Fruit fly (Drosophila melanogaster) whole organism, embryonic: Measurements from ENCODE around the gene Cdc7.

Source experiments
- Adf1 ChIP-seq: fragments of 200-800 bp; sonication (Bioruptor generic); IDR thresholded peaks from 2 replicates; pipeline ENCODE4 v1.3.6; 2022; ENCODE audit warnings: missing biosample characterization, missing genetic modification characterization
- B-H2 ChIP-seq: fragments of 200-800 bp; sonication (Bioruptor generic); optimal IDR thresholded peaks from 2 replicates; lab custom pipeline; 2018; ENCODE audit warnings: missing biosample characterization, mild to moderate bottlenecking, missing genetic modification characterization
- Bgb ChIP-seq: fragments of 200-800 bp; sonication (Bioruptor generic); IDR thresholded peaks from 2 replicates; pipeline ENCODE4 v1.3.6; 2022; ENCODE audit warnings: missing biosample characterization, missing genetic modification characterization; ENCODE audit not compliant: partially characterized antibody
- CG11247 ChIP-seq: fragments of 200-800 bp; sonication (Bioruptor generic); IDR thresholded peaks from 2 replicates; pipeline ENCODE4 v1.3.6; 2022; ENCODE audit warnings: missing biosample characterization, missing genetic modification characterization
- CG13296 ChIP-seq: fragments of 200-800 bp; sonication (Bioruptor generic); optimal IDR thresholded peaks from 3 replicates; lab custom pipeline; 2018; ENCODE audit warnings: missing biosample characterization, mild to moderate bottlenecking, missing genetic modification characterization
- CG13775 ChIP-seq: fragments of 200-800 bp; sonication (Bioruptor generic); optimal IDR thresholded peaks from 3 replicates; lab custom pipeline; 2017; ENCODE audit warnings: missing biosample characterization, mild to moderate bottlenecking, missing genetic modification characterization
- CG14860 ChIP-seq: fragments of 200-800 bp; sonication (Bioruptor generic); IDR thresholded peaks from 3 replicates; pipeline ENCODE4 v1.3.6; 2022; ENCODE audit warnings: missing biosample characterization, missing genetic modification characterization; ENCODE audit not compliant: partially characterized antibody
- CG15073 ChIP-seq: fragments of 200-800 bp; sonication (Bioruptor generic); optimal IDR thresholded peaks from 2 replicates; lab custom pipeline; 2016; ENCODE audit warnings: missing biosample characterization, missing genetic modification characterization
- CG15269 ChIP-seq: fragments of 200-800 bp; sonication (Bioruptor generic); optimal IDR thresholded peaks from 2 replicates; lab custom pipeline; 2018; ENCODE audit warnings: missing biosample characterization, mild to moderate bottlenecking, missing genetic modification characterization, moderate library complexity
- CG1647 ChIP-seq: fragments of 200-800 bp; sonication (Bioruptor generic); optimal IDR thresholded peaks from 3 replicates; lab custom pipeline; 2016; ENCODE audit warnings: missing biosample characterization, missing genetic modification characterization
- CG16863 ChIP-seq: fragments of 200-800 bp; sonication (Bioruptor generic); optimal IDR thresholded peaks from 3 replicates; lab custom pipeline; 2016; ENCODE audit warnings: missing biosample characterization, missing genetic modification characterization
- CG1792 ChIP-seq: fragments of 200-800 bp; sonication (Bioruptor generic); optimal IDR thresholded peaks from 2 replicates; lab custom pipeline; 2016; ENCODE audit warnings: missing biosample characterization, missing genetic modification characterization
- CG1832 ChIP-seq: fragments of 200-800 bp; sonication (Bioruptor generic); optimal IDR thresholded peaks from 2 replicates; lab custom pipeline; 2017; ENCODE audit warnings: missing biosample characterization, mild to moderate bottlenecking, missing genetic modification characterization, inconsistent platforms
- CG18476 ChIP-seq: fragments of 200-800 bp; sonication (Bioruptor generic); optimal IDR thresholded peaks from 2 replicates; lab custom pipeline; 2016; ENCODE audit warnings: missing biosample characterization, mild to moderate bottlenecking, missing genetic modification characterization
- CG2712 ChIP-seq: fragments of 200-800 bp; optimal IDR thresholded peaks from 3 replicates; lab custom pipeline; 2019; ENCODE audit warnings: missing biosample characterization, mild to moderate bottlenecking, missing genetic modification characterization, moderate library complexity
- CG3838 ChIP-seq: fragments of 200-800 bp; sonication (Bioruptor generic); optimal IDR thresholded peaks from 3 replicates; lab custom pipeline; 2016; ENCODE audit warnings: missing biosample characterization, missing genetic modification characterization
- CG5180 ChIP-seq: fragments of 200-800 bp; sonication (Bioruptor generic); optimal IDR thresholded peaks from 3 replicates; lab custom pipeline; 2017; ENCODE audit warnings: missing biosample characterization, missing genetic modification characterization, mild to moderate bottlenecking, moderate library complexity, missing genetic modification reagents
- CG6272 ChIP-seq: fragments of 200-800 bp; sonication (Bioruptor generic); IDR thresholded peaks from 2 replicates; pipeline ENCODE4 v1.3.6; 2022; ENCODE audit warnings: missing biosample characterization, missing genetic modification characterization
- CG8290 ChIP-seq, 3 experiments: fragments of 200-800 bp; sonication (Bioruptor generic); optimal IDR thresholded peaks; 2 replicates each; lab custom pipeline; 2016 to 2019; ENCODE audit warnings: missing biosample characterization in 3 of 3, missing genetic modification characterization in 3 of 3, mild to moderate bottlenecking in 2 of 3, moderate library complexity in 1 of 3
- CG9609 ChIP-seq: fragments of 200-800 bp; sonication (Bioruptor generic); optimal IDR thresholded peaks from 3 replicates; lab custom pipeline; 2016; ENCODE audit warnings: missing biosample characterization, missing genetic modification characterization
- CkIIα-i1 ChIP-seq: fragments of 200-800 bp; sonication (Bioruptor generic); IDR thresholded peaks from 2 replicates; pipeline ENCODE4 v1.3.6; 2022; ENCODE audit warnings: missing biosample characterization, missing genetic modification characterization
- Dp ChIP-seq: fragments of 200-800 bp; sonication (Bioruptor generic); optimal IDR thresholded peaks from 2 replicates; lab custom pipeline; 2018; ENCODE audit warnings: missing biosample characterization, mild to moderate bottlenecking, missing genetic modification characterization, moderate library complexity
- Ets97D ChIP-seq: fragments of 200-800 bp; sonication (Bioruptor generic); optimal IDR thresholded peaks from 3 replicates; lab custom pipeline; 2016; ENCODE audit warnings: missing biosample characterization, missing genetic modification characterization
- GATAe ChIP-seq: fragments of 200-800 bp; sonication (Bioruptor generic); conservative IDR thresholded peaks from 2 replicates; pipeline ENCODE4 v1.3.6; 2022; ENCODE audit warnings: missing biosample characterization, missing genetic modification characterization
- H2.0 ChIP-seq: fragments of 200-800 bp; sonication (Bioruptor generic); IDR thresholded peaks from 2 replicates; pipeline ENCODE4 v1.3.6; 2022; ENCODE audit warnings: missing biosample characterization, missing genetic modification characterization
- HLH3B ChIP-seq: fragments of 200-800 bp; sonication (Bioruptor generic); IDR thresholded peaks from 2 replicates; pipeline ENCODE4 v1.3.6; 2022; ENCODE audit warnings: missing biosample characterization, missing genetic modification characterization
- Hmr ChIP-seq: fragments of 200-800 bp; sonication (Bioruptor generic); optimal IDR thresholded peaks from 3 replicates; lab custom pipeline; 2017; ENCODE audit warnings: mild to moderate bottlenecking, missing biosample characterization, missing genetic modification reagents, missing genetic modification characterization
- Hmx ChIP-seq: fragments of 200-800 bp; sonication (Bioruptor generic); optimal IDR thresholded peaks from 2 replicates; lab custom pipeline; 2016; ENCODE audit warnings: missing biosample characterization, missing genetic modification characterization
- Max ChIP-seq: fragments of 200-800 bp; sonication (Bioruptor generic); optimal IDR thresholded peaks from 2 replicates; lab custom pipeline; 2016; ENCODE audit warnings: missing biosample characterization, mild to moderate bottlenecking, missing genetic modification characterization
- Myb ChIP-seq: fragments of 200-800 bp; sonication (Bioruptor generic); optimal IDR thresholded peaks from 2 replicates; lab custom pipeline; 2016; ENCODE audit warnings: missing biosample characterization, missing genetic modification characterization
- Oaz ChIP-seq: fragments of 200-800 bp; sonication (Bioruptor generic); IDR thresholded peaks from 2 replicates; pipeline ENCODE4 v1.3.6; 2022; ENCODE audit warnings: missing biosample characterization, missing genetic modification characterization
- Oli ChIP-seq: fragments of 200-800 bp; sonication (Bioruptor generic); optimal IDR thresholded peaks from 2 replicates; lab custom pipeline; 2018; ENCODE audit warnings: missing biosample characterization, mild to moderate bottlenecking, missing genetic modification characterization, moderate library complexity
- Opbp ChIP-seq: fragments of 200-800 bp; sonication (Bioruptor generic); IDR thresholded peaks from 3 replicates; pipeline ENCODE4 v1.3.6; 2022; ENCODE audit warnings: missing biosample characterization, missing genetic modification characterization; ENCODE audit not compliant: partially characterized antibody
- Scr ChIP-seq: fragments of 200-800 bp; sonication (Bioruptor generic); IDR thresholded peaks from 2 replicates; pipeline ENCODE4 v1.3.6; 2022; ENCODE audit warnings: missing biosample characterization, missing genetic modification characterization; ENCODE audit not compliant: partially characterized antibody
- Sry-β ChIP-seq: fragments of 200-800 bp; sonication (Bioruptor generic); optimal IDR thresholded peaks from 2 replicates; lab custom pipeline; 2018; ENCODE audit warnings: missing biosample characterization, mild to moderate bottlenecking, missing genetic modification characterization, moderate library complexity
- Sry-δ ChIP-seq: fragments of 200-800 bp; sonication (Bioruptor generic); optimal IDR thresholded peaks from 2 replicates; lab custom pipeline; 2016; ENCODE audit warnings: missing biosample characterization, missing genetic modification characterization
- al ChIP-seq: fragments of 200-800 bp; sonication (Bioruptor generic); IDR thresholded peaks from 2 replicates; pipeline ENCODE4 v1.3.6; 2022; ENCODE audit warnings: missing biosample characterization, missing genetic modification characterization
- bbx ChIP-seq: fragments of 200-800 bp; sonication (Bioruptor generic); IDR thresholded peaks from 2 replicates; pipeline ENCODE4 v1.3.6; 2022; ENCODE audit warnings: missing biosample characterization, missing genetic modification characterization; ENCODE audit not compliant: partially characterized antibody
- cato ChIP-seq: fragments of 200-800 bp; sonication (Bioruptor generic); optimal IDR thresholded peaks from 2 replicates; lab custom pipeline; 2016; ENCODE audit warnings: missing biosample characterization, missing genetic modification characterization, borderline replicate concordance
- crc ChIP-seq: fragments of 200-800 bp; sonication (Bioruptor generic); optimal IDR thresholded peaks from 2 replicates; lab custom pipeline; 2016; ENCODE audit warnings: missing biosample characterization, missing genetic modification characterization
- dati ChIP-seq: fragments of 200-800 bp; sonication (Bioruptor generic); IDR thresholded peaks from 2 replicates; pipeline ENCODE4 v1.3.6; 2022; ENCODE audit warnings: missing biosample characterization, missing genetic modification characterization
- gcm ChIP-seq: fragments of 200-800 bp; sonication (Bioruptor generic); optimal IDR thresholded peaks from 2 replicates; lab custom pipeline; 2019; ENCODE audit warnings: missing biosample characterization, mild to moderate bottlenecking, missing genetic modification characterization, moderate library complexity
- grau ChIP-seq: fragments of 200-800 bp; optimal IDR thresholded peaks from 3 replicates; lab custom pipeline; 2019; ENCODE audit warnings: missing biosample characterization, mild to moderate bottlenecking, missing genetic modification characterization, moderate library complexity
- pnt ChIP-seq: fragments of 200-800 bp; sonication (Bioruptor generic); optimal IDR thresholded peaks from 3 replicates; lab custom pipeline; 2016; ENCODE audit warnings: missing biosample characterization, missing genetic modification characterization
- sisA ChIP-seq: fragments of 200-800 bp; sonication (Bioruptor generic); IDR thresholded peaks from 2 replicates; pipeline ENCODE4 v1.3.6; 2022; ENCODE audit warnings: missing biosample characterization, missing genetic modification characterization
- tin ChIP-seq: fragments of 200-800 bp; sonication (Bioruptor generic); optimal IDR thresholded peaks from 3 replicates; lab custom pipeline; 2016; ENCODE audit warnings: missing biosample characterization, missing genetic modification characterization
- tna ChIP-seq: fragments of 200-800 bp; sonication (Bioruptor generic); IDR thresholded peaks from 2 replicates; pipeline ENCODE4 v1.3.6; 2022; ENCODE audit warnings: missing biosample characterization, missing genetic modification characterization; ENCODE audit not compliant: partially characterized antibody
- usp ChIP-seq: fragments of >200 bp; optimal IDR thresholded peaks from 2 replicates; lab custom pipeline; 2017; ENCODE audit warnings: missing biosample characterization, missing genetic modification characterization
- vnd ChIP-seq: fragments of 200-800 bp; sonication (Bioruptor generic); IDR thresholded peaks from 3 replicates; pipeline ENCODE4 v1.3.6; 2022; ENCODE audit warnings: missing biosample characterization, missing genetic modification characterization; ENCODE audit not compliant: partially characterized antibody
- yki ChIP-seq: fragments of >200 bp; optimal IDR thresholded peaks from 3 replicates; lab custom pipeline; 2018
- zfh2 ChIP-seq: fragments of 200-800 bp; sonication (Bioruptor generic); optimal IDR thresholded peaks from 2 replicates; lab custom pipeline; 2016; ENCODE audit warnings: missing biosample characterization, missing genetic modification characterization

Cdc7 gene

DNA sequence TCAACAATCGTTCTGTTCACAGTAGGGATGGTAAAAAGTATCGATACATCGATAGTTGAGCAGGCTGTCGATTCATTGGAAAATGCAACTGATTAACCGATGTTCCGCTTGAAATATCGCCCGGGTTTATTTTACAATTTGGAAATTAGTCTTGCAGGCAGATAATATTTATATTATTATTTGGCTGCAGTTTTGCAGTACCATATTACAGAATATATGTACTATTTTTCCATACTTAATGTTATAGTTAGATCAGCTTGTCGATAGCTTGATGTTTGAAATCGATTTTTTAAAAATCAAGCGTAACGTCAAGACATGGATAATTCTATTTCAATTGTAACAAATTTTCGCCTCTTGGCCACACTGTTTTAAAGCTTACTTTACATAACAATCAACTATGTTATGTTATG, 40.6 kb downstream of the Cdc7 start, which contains the start of gene CG14442 (continued):
- no peak for TF ChIP-seq CG1792 (GFP tag; lab: Kevin White, UChicago)
- peak; percentile 14 for TF ChIP-seq CG9609
- TF ChIP-seq CG6272 (GFP tag; lab: Robert Waterston, UW), result no peak
- TF ChIP-seq Bgb (GFP tag; lab: Robert Waterston, UW), result peak; percentile 93
- TF ChIP-seq Opbp, result peak; percentile 88; the same call in 2 of the 3 replicates
- TF ChIP-seq Hmr, result peak; percentile 56
- peak; percentile 18 for TF ChIP-seq Max (GFP tag; lab: Kevin White, UChicago)
- TF ChIP-seq cato (GFP tag; lab: Kevin White, UChicago), result no peak
- TF ChIP-seq Scr, result peak; percentile 92
- no peak for TF ChIP-seq gcm (GFP tag; lab: Kevin White, UChicago)
- peak; percentile 54 for TF ChIP-seq CG2712
- TF ChIP-seq CG13775, result peak; percentile 45
- no peak for TF ChIP-seq usp (GFP tag; lab: Kevin White, UChicago)
- TF ChIP-seq CG5180, result peak; percentile 6
- no peak for TF ChIP-seq pnt (GFP tag; lab: Kevin White, UChicago)
- TF ChIP-seq CG16863 (GFP tag; lab: Kevin White, UChicago), result peak; percentile 18
- TF ChIP-seq bbx (GFP tag; lab: Robert Waterston, UW), result peak; percentile 91
- peak; percentile 92 for TF ChIP-seq CG14860 (GFP tag; lab: Robert Waterston, UW)
- TF ChIP-seq CG3838 (GFP tag; lab: Kevin White, UChicago), result peak; percentile 4
- no peak for TF ChIP-seq GATAe (GFP tag; lab: Robert Waterston, UW)
- no peak for TF ChIP-seq dati (GFP tag; lab: Robert Waterston, UW)
- TF ChIP-seq CG1832 (GFP tag; lab: Kevin White, UChicago), result no peak
- TF ChIP-seq H2.0 (GFP tag; lab: Robert Waterston, UW), result no peak
- TF ChIP-seq CG8290 (GFP tag; optimal IDR thresholded peaks at IDR 0.05; lab: Kevin White, UChicago), result peak; percentile 77
- peak; percentile 52 to 58 for TF ChIP-seq CG8290 (tag; optimal IDR thresholded peaks at IDR 0.05; lab: Kevin White, UChicago)
- peak; percentile 17 for TF ChIP-seq CG18476 (GFP tag; lab: Kevin White, UChicago)
- no peak for TF ChIP-seq HLH3B (GFP tag; lab: Robert Waterston, UW)
- no peak for TF ChIP-seq CG15073 (GFP tag; lab: Kevin White, UChicago)
- TF ChIP-seq CG1647 (GFP tag; lab: Kevin White, UChicago), result no peak
- TF ChIP-seq Sry-δ (GFP tag; lab: Kevin White, UChicago), result peak; percentile 88
- TF ChIP-seq CG13296 (GFP tag; lab: Kevin White, UChicago), result peak; percentile 29
- peak; percentile 36 for TF ChIP-seq CG15269 (tag; lab: Kevin White, UChicago)
- no peak for TF ChIP-seq Sry-β (GFP tag; lab: Kevin White, UChicago)
- TF ChIP-seq al (GFP tag; lab: Robert Waterston, UW), result 0 out of 2 replicates have a peak, but pooled peaks have one; percentile 13
- TF ChIP-seq Myb, result peak; percentile 67
- TF ChIP-seq Oaz (GFP tag; lab: Robert Waterston, UW), result no peak
- TF ChIP-seq vnd (GFP tag; lab: Robert Waterston, UW), result peak; percentile 95
- TF ChIP-seq Hmx (GFP tag; lab: Kevin White, UChicago), result no peak
- no peak for TF ChIP-seq yki
- no peak for TF ChIP-seq sisA (GFP tag; lab: Robert Waterston, UW)
- TF ChIP-seq Dp (GFP tag; lab: Kevin White, UChicago), result peak; percentile 65
- peak; percentile 41 for TF ChIP-seq B-H2 (GFP tag; lab: Kevin White, UChicago)
- TF ChIP-seq crc, result peak; percentile 4
- TF ChIP-seq Oli, result peak; percentile 25
- peak; percentile 84 for TF ChIP-seq tna
- no peak for TF ChIP-seq CG11247 (GFP tag; lab: Robert Waterston, UW)
- TF ChIP-seq Adf1, result no peak
- peak; percentile 25 for TF ChIP-seq zfh2 (GFP tag; lab: Kevin White, UChicago)
- peak; percentile 22 for TF ChIP-seq tin (GFP tag; lab: Kevin White, UChicago)
- TF ChIP-seq CkIIα-i1 (GFP tag; lab: Robert Waterston, UW), result no peak
- TF ChIP-seq Ets97D (GFP tag; lab: Kevin White, UChicago), result peak; percentile 68
- TF ChIP-seq grau (tag; lab: Kevin White, UChicago), result peak; percentile 55
